Fruit fly (Drosophila melanogaster) whole organism, prepupa: ENCODE data around the gene sud1.

Experiments
- Blimp-1 ChIP-seq: fragments of 200-800 bp; sonication (Bioruptor generic); optimal IDR thresholded peaks from 3 replicates; lab custom pipeline; 2017; ENCODE audit warnings: missing biosample characterization, missing genetic modification characterization, mild to moderate bottlenecking, moderate library complexity, missing genetic modification reagents
- CG10631 ChIP-seq: fragments of 200-800 bp; sonication (Bioruptor generic); optimal IDR thresholded peaks from 2 replicates; lab custom pipeline; 2016; ENCODE audit warnings: missing biosample characterization, missing genetic modification characterization
- CG11294 ChIP-seq: fragments of 200-800 bp; sonication (Bioruptor generic); IDR thresholded peaks from 2 replicates; pipeline ENCODE4 v1.3.6; 2022; ENCODE audit warnings: missing biosample characterization, missing genetic modification characterization
- CG11762 ChIP-seq: fragments of 200-800 bp; sonication (Bioruptor generic); optimal IDR thresholded peaks from 3 replicates; lab custom pipeline; 2016; ENCODE audit warnings: missing biosample characterization, missing genetic modification characterization; ENCODE audit not compliant: insufficient read depth
- CG11902 ChIP-seq: fragments of 200-800 bp; sonication (Bioruptor generic); optimal IDR thresholded peaks from 3 replicates; lab custom pipeline; 2016; ENCODE audit warnings: missing biosample characterization, missing genetic modification characterization
- CG15336 ChIP-seq: fragments of 200-800 bp; sonication (Bioruptor generic); IDR thresholded peaks from 2 replicates; pipeline ENCODE4 v1.3.6; 2022; ENCODE audit warnings: missing biosample characterization, missing genetic modification characterization
- CG1621 ChIP-seq: fragments of 200-800 bp; sonication (Bioruptor generic); optimal IDR thresholded peaks from 3 replicates; lab custom pipeline; 2018; ENCODE audit warnings: missing biosample characterization, mild to moderate bottlenecking, missing genetic modification characterization
- CG16779 ChIP-seq: fragments of 200-800 bp; sonication (Bioruptor generic); optimal IDR thresholded peaks from 3 replicates; lab custom pipeline; 2017; ENCODE audit warnings: missing biosample characterization, mild to moderate bottlenecking, missing genetic modification characterization
- CG3032 ChIP-seq: fragments of 200-800 bp; optimal IDR thresholded peaks from 2 replicates; lab custom pipeline; 2019; ENCODE audit warnings: missing biosample characterization, mild to moderate bottlenecking, missing genetic modification characterization, moderate library complexity
- CG32006 ChIP-seq: fragments of 200-800 bp; sonication (Bioruptor generic); optimal IDR thresholded peaks from 3 replicates; lab custom pipeline; 2017; ENCODE audit warnings: missing biosample characterization, mild to moderate bottlenecking, missing genetic modification characterization
- CG34406 ChIP-seq: fragments of 200-800 bp; sonication (Bioruptor generic); optimal IDR thresholded peaks from 3 replicates; lab custom pipeline; 2016; ENCODE audit warnings: missing biosample characterization, missing genetic modification characterization
- CG3919 ChIP-seq: fragments of 200-800 bp; sonication (Bioruptor generic); optimal IDR thresholded peaks from 3 replicates; lab custom pipeline; 2016; ENCODE audit warnings: missing biosample characterization, missing genetic modification characterization
- CG4318 ChIP-seq: fragments of 200-800 bp; sonication (Bioruptor generic); optimal IDR thresholded peaks from 3 replicates; lab custom pipeline; 2017; ENCODE audit warnings: missing biosample characterization, mild to moderate bottlenecking, missing genetic modification characterization
- CG6163 ChIP-seq: fragments of 200-800 bp; sonication (Bioruptor generic); IDR thresholded peaks from 3 replicates; pipeline ENCODE4 v1.3.6; 2022; ENCODE audit warnings: missing biosample characterization, missing genetic modification characterization
- CG6276 ChIP-seq: fragments of 200-800 bp; sonication (Bioruptor generic); optimal IDR thresholded peaks from 2 replicates; lab custom pipeline; 2017; ENCODE audit warnings: missing biosample characterization, mild to moderate bottlenecking, missing genetic modification characterization
- CG6792 ChIP-seq: fragments of 200-800 bp; sonication (Bioruptor generic); optimal IDR thresholded peaks from 3 replicates; lab custom pipeline; 2016; ENCODE audit warnings: missing biosample characterization, missing genetic modification characterization
- CG6808 ChIP-seq: fragments of 200-800 bp; sonication (Bioruptor generic); optimal IDR thresholded peaks from 3 replicates; lab custom pipeline; 2017; ENCODE audit warnings: missing biosample characterization, missing genetic modification characterization, mild to moderate bottlenecking, moderate library complexity, missing genetic modification reagents
- CG6854 ChIP-seq: fragments of 200-800 bp; sonication (Bioruptor generic); optimal IDR thresholded peaks from 2 replicates; lab custom pipeline; 2017; ENCODE audit warnings: missing biosample characterization, mild to moderate bottlenecking, missing genetic modification characterization
- CG7368 ChIP-seq: fragments of 200-800 bp; sonication (Bioruptor generic); optimal IDR thresholded peaks from 3 replicates; lab custom pipeline; 2016; ENCODE audit warnings: missing biosample characterization, missing genetic modification characterization
- CG8119 ChIP-seq: fragments of 200-800 bp; sonication (Bioruptor generic); IDR thresholded peaks from 3 replicates; pipeline ENCODE4 v1.3.6; 2022; ENCODE audit warnings: missing biosample characterization, missing genetic modification characterization
- CG8319 ChIP-seq: fragments of 200-800 bp; sonication (Bioruptor generic); optimal IDR thresholded peaks from 3 replicates; lab custom pipeline; 2016; ENCODE audit warnings: missing biosample characterization, missing genetic modification characterization
- CG8632 ChIP-seq: fragments of 200-800 bp; sonication (Bioruptor generic); optimal IDR thresholded peaks from 3 replicates; lab custom pipeline; 2016; ENCODE audit warnings: missing biosample characterization, missing genetic modification characterization
- CG9139 ChIP-seq: fragments of 200-800 bp; sonication (Bioruptor generic); optimal IDR thresholded peaks from 3 replicates; lab custom pipeline; 2017; ENCODE audit warnings: missing biosample characterization, mild to moderate bottlenecking, missing genetic modification characterization
- Eip75B ChIP-seq: fragments of 200-800 bp; sonication (Bioruptor generic); optimal IDR thresholded peaks from 3 replicates; lab custom pipeline; 2016; ENCODE audit warnings: missing biosample characterization, missing genetic modification characterization
- Eip78C ChIP-seq: fragments of 200-800 bp; sonication (Bioruptor generic); peaks from one replicate; lab custom pipeline; 2016; ENCODE audit warnings: missing biosample characterization, missing genetic modification characterization
- Ets96B ChIP-seq: fragments of 200-800 bp; optimal IDR thresholded peaks from 2 replicates; lab custom pipeline; 2019; ENCODE audit warnings: missing biosample characterization, mild to moderate bottlenecking, missing genetic modification characterization, moderate library complexity
- Gug ChIP-seq: fragments of 200-800 bp; sonication (Bioruptor generic); IDR thresholded peaks from 2 replicates; pipeline ENCODE4 v1.3.6; 2022; ENCODE audit warnings: missing biosample characterization, missing genetic modification characterization
- Hr38 ChIP-seq: sonication (Bioruptor generic); optimal IDR thresholded peaks from 2 replicates; lab custom pipeline; 2016; ENCODE audit warnings: missing biosample characterization, missing genetic modification characterization
- Hr39 ChIP-seq: fragments of 200-800 bp; sonication (Bioruptor generic); optimal IDR thresholded peaks from 2 replicates; lab custom pipeline; 2016; ENCODE audit warnings: missing biosample characterization, missing genetic modification characterization
- Hr4 ChIP-seq: fragments of 200-800 bp; sonication (Bioruptor generic); optimal IDR thresholded peaks from 3 replicates; lab custom pipeline; 2016; ENCODE audit warnings: missing biosample characterization, missing genetic modification characterization
- Lpt ChIP-seq: fragments of 200-800 bp; sonication (Bioruptor generic); optimal IDR thresholded peaks from 3 replicates; lab custom pipeline; 2016; ENCODE audit warnings: missing biosample characterization, missing genetic modification characterization
- OdsH ChIP-seq: fragments of 200-800 bp; sonication (Bioruptor generic); optimal IDR thresholded peaks from 3 replicates; lab custom pipeline; 2016; ENCODE audit warnings: missing biosample characterization, missing genetic modification characterization
- Sox102F ChIP-seq: fragments of 200-800 bp; sonication (Bioruptor generic); optimal IDR thresholded peaks from 2 replicates; lab custom pipeline; 2016; ENCODE audit warnings: missing biosample characterization, mild to moderate bottlenecking, missing genetic modification characterization
- Sox14 ChIP-seq: fragments of 200-800 bp; sonication (Bioruptor generic); optimal IDR thresholded peaks from 3 replicates; lab custom pipeline; 2016; ENCODE audit warnings: missing biosample characterization, missing genetic modification characterization
- Sox15 ChIP-seq: fragments of 200-800 bp; sonication (Bioruptor generic); optimal IDR thresholded peaks from 3 replicates; lab custom pipeline; 2016; ENCODE audit warnings: missing biosample characterization, missing genetic modification characterization
- achi ChIP-seq: fragments of 200-800 bp; sonication (Bioruptor generic); optimal IDR thresholded peaks from 3 replicates; lab custom pipeline; 2016; ENCODE audit warnings: missing biosample characterization, missing genetic modification characterization
- acj6 ChIP-seq: fragments of 200-800 bp; sonication (Bioruptor generic); optimal IDR thresholded peaks from 3 replicates; lab custom pipeline; 2016; ENCODE audit warnings: missing biosample characterization, missing genetic modification characterization
- cyc ChIP-seq: fragments of 200-800 bp; sonication (Bioruptor generic); optimal IDR thresholded peaks from 3 replicates; lab custom pipeline; 2016; ENCODE audit warnings: missing biosample characterization, missing genetic modification characterization
- dac ChIP-seq: fragments of 200-800 bp; sonication (Bioruptor generic); optimal IDR thresholded peaks from 2 replicates; lab custom pipeline; 2017; ENCODE audit warnings: missing biosample characterization, mild to moderate bottlenecking, missing genetic modification characterization
- eg ChIP-seq: fragments of 200-800 bp; sonication (Bioruptor generic); IDR thresholded peaks from 3 replicates; pipeline ENCODE4 v1.3.6; 2022; ENCODE audit warnings: missing biosample characterization, missing genetic modification characterization
- esn ChIP-seq: fragments of 200-800 bp; sonication (Bioruptor generic); optimal IDR thresholded peaks from 2 replicates; lab custom pipeline; 2016; ENCODE audit warnings: missing biosample characterization, mild to moderate bottlenecking, missing genetic modification characterization, moderate library complexity
- fd59A ChIP-seq: fragments of 200-800 bp; sonication (Bioruptor generic); optimal IDR thresholded peaks from 2 replicates; lab custom pipeline; 2017; ENCODE audit warnings: missing biosample characterization, mild to moderate bottlenecking, missing genetic modification characterization, missing genetic modification reagents
- fd85E ChIP-seq: fragments of 200-800 bp; sonication (Bioruptor generic); optimal IDR thresholded peaks from 3 replicates; lab custom pipeline; 2016; ENCODE audit warnings: missing biosample characterization, missing genetic modification characterization
- fkh ChIP-seq: fragments of 200-800 bp; sonication (Bioruptor generic); optimal IDR thresholded peaks from 3 replicates; lab custom pipeline; 2017; ENCODE audit warnings: missing biosample characterization, mild to moderate bottlenecking, missing genetic modification characterization, moderate library complexity
- lz ChIP-seq: fragments of 200-800 bp; sonication (Bioruptor generic); optimal IDR thresholded peaks from 3 replicates; lab custom pipeline; 2016; ENCODE audit warnings: missing biosample characterization, missing genetic modification characterization
- net ChIP-seq: fragments of 200-800 bp; sonication (Bioruptor generic); optimal IDR thresholded peaks from 3 replicates; lab custom pipeline; 2016; ENCODE audit warnings: missing biosample characterization, missing genetic modification characterization
- pdm3 ChIP-seq: fragments of 200-800 bp; sonication (Bioruptor generic); optimal IDR thresholded peaks from 3 replicates; lab custom pipeline; 2016; ENCODE audit warnings: missing biosample characterization, missing genetic modification characterization
- salr ChIP-seq, 2 experiments: fragments of 200-800 bp; sonication (Bioruptor generic); optimal IDR thresholded peaks; 3 replicates each; lab custom pipeline; 2016 to 2018; ENCODE audit warnings: missing biosample characterization in 2 of 2, missing genetic modification characterization in 2 of 2, mild to moderate bottlenecking in 1 of 2
- ss ChIP-seq, 2 experiments: fragments of 200-800 bp; sonication (Bioruptor generic); optimal IDR thresholded peaks; 2 replicates in 1 of 2; 3 replicates in 1 of 2; lab custom pipeline; 2017 to 2018; ENCODE audit warnings: mild to moderate bottlenecking in 2 of 2, missing biosample characterization in 2 of 2, missing genetic modification characterization in 2 of 2, moderate library complexity in 1 of 2
- svp ChIP-seq: fragments of 200-800 bp; sonication (Bioruptor generic); peaks from one replicate; lab custom pipeline; 2016; ENCODE audit warnings: missing biosample characterization, missing genetic modification characterization
- vri ChIP-seq: fragments of 200-800 bp; sonication (Bioruptor generic); optimal IDR thresholded peaks from 3 replicates; lab custom pipeline; 2016; ENCODE audit warnings: missing biosample characterization, mild to moderate bottlenecking, missing genetic modification characterization

sud1 gene

DNA sequence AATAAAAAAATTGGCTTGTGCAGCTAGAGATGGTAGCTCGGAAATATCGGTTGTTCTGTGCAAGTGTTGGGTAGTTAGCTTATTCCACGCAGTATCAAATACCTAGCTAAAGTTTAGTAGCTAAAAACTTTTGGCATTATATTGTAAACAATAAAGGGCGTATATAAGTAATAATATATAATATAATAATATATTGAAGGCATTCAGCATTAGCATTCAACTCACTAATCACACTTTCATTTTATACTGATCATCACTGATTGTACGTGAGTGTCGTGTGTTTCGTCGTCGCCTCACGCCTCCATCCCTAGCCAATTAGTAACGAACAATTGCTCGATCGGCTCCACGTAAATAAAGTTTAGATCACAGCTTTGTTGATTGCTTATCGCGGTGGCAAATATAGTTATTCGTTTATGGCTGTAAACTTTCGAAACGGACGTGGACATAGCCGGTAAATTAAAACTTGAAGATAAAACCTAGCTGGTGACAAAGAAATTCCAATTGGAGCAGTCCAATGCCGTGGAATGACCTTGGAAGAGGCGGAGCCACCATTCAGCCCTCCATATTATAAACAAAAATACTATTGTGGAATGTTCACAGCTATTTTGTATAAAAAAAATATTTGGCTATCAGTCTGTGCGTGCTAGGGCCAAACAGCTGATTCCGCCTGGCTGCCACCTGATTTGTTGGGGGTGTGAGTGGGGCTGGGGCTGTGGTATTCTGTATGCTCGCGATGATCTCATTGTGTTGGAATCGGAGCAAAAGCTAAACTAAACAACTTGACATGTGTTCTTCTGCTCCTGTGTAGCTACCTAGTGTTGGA is at the start of gene sud1, which contains the start of the genes PIG-S and CG11168:
TSS of gene sud1 (minus strand) at position 51 of the 823 bp plus-strand sequence.
TSS of gene PIG-S (minus strand) at position 51 of the 823 bp plus-strand sequence.
TSS of gene CG11168 (plus strand) at position 293 of the 823 bp plus-strand sequence.
- TF ChIP-seq CG1621 (tag; lab: Kevin White, UChicago), result peak; percentile 18
- peak; percentile 14 for TF ChIP-seq Sox15 (GFP tag; lab: Kevin White, UChicago)
- peak; percentile 45; the same call in 1 of the 3 replicates for TF ChIP-seq CG6163 (GFP tag; lab: Robert Waterston, UW)
- no peak for TF ChIP-seq dac (GFP tag; lab: Kevin White, UChicago)
- no peak for TF ChIP-seq acj6
- TF ChIP-seq CG11762, result no peak
- TF ChIP-seq CG34406, result no peak
- no peak for TF ChIP-seq Hr38 (GFP tag; lab: Kevin White, UChicago)
- no peak for TF ChIP-seq OdsH (GFP tag; lab: Kevin White, UChicago)
- TF ChIP-seq net (GFP tag; lab: Kevin White, UChicago), result no peak
- TF ChIP-seq CG11902 (GFP tag; lab: Kevin White, UChicago), result no peak
- TF ChIP-seq CG8119 (GFP tag; lab: Robert Waterston, UW), result no peak
- TF ChIP-seq salr (GFP tag; optimal IDR thresholded peaks at IDR 0.05; lab: Kevin White, UChicago), result no peak
- TF ChIP-seq CG4318 (GFP tag; lab: Kevin White, UChicago), result no peak
- no peak for TF ChIP-seq Eip78C (GFP tag; lab: Kevin White, UChicago)
- no peak for TF ChIP-seq fd85E (GFP tag; lab: Kevin White, UChicago)
- TF ChIP-seq esn (GFP tag; lab: Kevin White, UChicago), result peak; percentile 36
- peak; percentile 26; the same call in 1 of the 2 replicates for TF ChIP-seq CG15336 (GFP tag; lab: Robert Waterston, UW)
- no peak for TF ChIP-seq svp (GFP tag; lab: Kevin White, UChicago)
- peak; percentile 63 for TF ChIP-seq CG3032
- no peak for TF ChIP-seq fkh (GFP tag; lab: Kevin White, UChicago)
- no peak for TF ChIP-seq CG3919 (GFP tag; lab: Kevin White, UChicago)
- no peak for TF ChIP-seq Sox102F (GFP tag; lab: Kevin White, UChicago)
- TF ChIP-seq Blimp-1, result no peak
- TF ChIP-seq Lpt (GFP tag; lab: Kevin White, UChicago), result no peak
- TF ChIP-seq Ets96B (tag; lab: Kevin White, UChicago), result no peak
- TF ChIP-seq eg (GFP tag; lab: Robert Waterston, UW), result peak; percentile 54; the same call in 2 of the 3 replicates
- no peak for TF ChIP-seq CG10631
- no peak for TF ChIP-seq Hr4 (GFP tag; lab: Kevin White, UChicago)
- TF ChIP-seq Hr39 (GFP tag; lab: Kevin White, UChicago), result no peak
- TF ChIP-seq Eip75B (GFP tag; lab: Kevin White, UChicago), result no peak
- no peak for TF ChIP-seq fd59A (GFP tag; lab: Kevin White, UChicago)
- peak; percentile 41 for TF ChIP-seq lz
- no peak for TF ChIP-seq cyc (GFP tag; lab: Kevin White, UChicago)
- TF ChIP-seq Sox14 (GFP tag; lab: Kevin White, UChicago), result no peak
- no peak for TF ChIP-seq CG6808
- peak; percentile 11; the same call in 1 of the 2 replicates for TF ChIP-seq CG11294 (GFP tag; lab: Robert Waterston, UW)
- TF ChIP-seq CG6276, result no peak
- TF ChIP-seq achi (GFP tag; lab: Kevin White, UChicago), result no peak
- no peak for TF ChIP-seq CG16779
- no peak for TF ChIP-seq CG8632 (GFP tag; lab: Kevin White, UChicago)
- TF ChIP-seq CG7368 (GFP tag; lab: Kevin White, UChicago), result no peak
- TF ChIP-seq CG32006 (GFP tag; lab: Kevin White, UChicago), result no peak
- no peak for TF ChIP-seq CG8319 (GFP tag; lab: Kevin White, UChicago)
- no peak for TF ChIP-seq vri
- TF ChIP-seq Gug (GFP tag; lab: Robert Waterston, UW), result no peak; the same call in 1 of the 2 replicates
- TF ChIP-seq CG6792 (GFP tag; lab: Kevin White, UChicago), result no peak
- no peak for TF ChIP-seq CG6854
- no peak for TF ChIP-seq ss (GFP tag; optimal IDR thresholded peaks at IDR 0.05; lab: Kevin White, UChicago)
- TF ChIP-seq pdm3 (GFP tag; lab: Kevin White, UChicago), result no peak
- TF ChIP-seq CG9139 (GFP tag; lab: Kevin White, UChicago), result no peak
